Worm (Caenorhabditis elegans): ENCODE results near the gene bli-6.

ce11 chrIV:6419031-6419582 lies 42.2 kb downstream of the bli-6 start, which contains the start of the genes Y73B6BL.23 and htp-2:
- no peak for TF ChIP-seq lin-39 (tag; optimal IDR thresholded peaks at IDR 0.05)
- TF ChIP-seq sea-2 (GFP tag; optimal IDR thresholded peaks at IDR 0.05): no peak
- no peak for TF ChIP-seq elt-2 (tag; optimal IDR thresholded peaks at IDR 0.05)
- no peak for TF ChIP-seq unc-39 (tag; optimal IDR thresholded peaks at IDR 0.05)
- TF ChIP-seq lin-15B (tag; optimal IDR thresholded peaks at IDR 0.05): no peak
- TF ChIP-seq egl-27 (tag; optimal IDR thresholded peaks at IDR 0.05): no peak
